Worm (Caenorhabditis elegans) whole organism, dauer: ENCODE measurements around the gene fnta-1.

Experiments
- unc-62 ChIP-seq: sonication (generic microtip); optimal IDR thresholded peaks from 2 replicates; lab custom pipeline; 2017; ENCODE audit warnings: missing biosample characterization, missing genetic modification reagents, missing genetic modification characterization

Gene fnta-1

ce11 chrIV:255379-255857 lies 15.3 kb upstream of the fnta-1 start, which contains the start of gene rcat-1:
rcat-1 (minus strand) TSS chrIV:255429.
- no peak for TF ChIP-seq unc-62 (GFP tag; lab: Kevin White, UChicago)

- no peak for TF ChIP-seq unc-62 (GFP tag; lab: Kevin White, UChicago)
Measured at ce11 chrIV:252454-252853, 12.3 kb upstream of the fnta-1 start, which contains the start of gene grl-19. grl-19 (minus strand) TSS chrIV:252554.

- no peak for TF ChIP-seq unc-62 (GFP tag; lab: Kevin White, UChicago)
Measured at ce11 chrIV:247494-247893, 7.4 kb upstream of the fnta-1 start.

ce11 chrIV:244843-245242 lies 4.7 kb upstream of the fnta-1 start, which contains the start of gene aass-1:
aass-1 (plus strand) TSS chrIV:245143.
- TF ChIP-seq unc-62 (GFP tag; lab: Kevin White, UChicago), result no peak

ce11 chrIV:244278-244677 lies 4.2 kb upstream of the fnta-1 start:
- no peak for TF ChIP-seq unc-62 (GFP tag; lab: Kevin White, UChicago)

- no peak for TF ChIP-seq unc-62 (GFP tag; lab: Kevin White, UChicago)
Measured at ce11 chrIV:237350-237749, 2.8 kb downstream of the fnta-1 start, which contains the start of gene ints-13. ints-13 (minus strand) TSS chrIV:237450.

ce11 chrIV:236138-236537 lies 4.0 kb downstream of the fnta-1 start:
- TF ChIP-seq unc-62 (GFP tag; lab: Kevin White, UChicago), result no peak

- no peak for TF ChIP-seq unc-62 (GFP tag; lab: Kevin White, UChicago)
Measured at ce11 chrIV:231673-232072, 8.4 kb downstream of the fnta-1 start, which contains the start of gene gtf-2H1. gtf-2H1 (minus strand) TSS chrIV:231773.

- no peak for TF ChIP-seq unc-62 (GFP tag; lab: Kevin White, UChicago)
Measured at ce11 chrIV:218252-218651, 21.9 kb downstream of the fnta-1 start, which contains the start of gene prdx-6. prdx-6 (plus strand) TSS chrIV:218552.

ce11 chrIV:210591-210990 lies 29.5 kb downstream of the fnta-1 start:
- TF ChIP-seq unc-62 (GFP tag; lab: Kevin White, UChicago), result no peak

- TF ChIP-seq unc-62 (GFP tag; lab: Kevin White, UChicago), result no peak
Measured at ce11 chrIV:207885-208284, 32.2 kb downstream of the fnta-1 start, which contains the start of gene Y38C1AA.1. Y38C1AA.1 (plus strand) TSS chrIV:208185.

- TF ChIP-seq unc-62 (GFP tag; lab: Kevin White, UChicago), result no peak
Measured at ce11 chrIV:204998-205397, 35.1 kb downstream of the fnta-1 start, which contains the start of gene coa-1. coa-1 (plus strand) TSS chrIV:205298.

- no peak for TF ChIP-seq unc-62 (GFP tag; lab: Kevin White, UChicago)
Measured at ce11 chrIV:202921-203652, 37.0 kb downstream of the fnta-1 start, which contains the start of gene gfrp-1. gfrp-1 (plus strand) TSS chrIV:203602.

- TF ChIP-seq unc-62 (GFP tag; lab: Kevin White, UChicago), result no peak
Measured at ce11 chrIV:194442-194841, 45.7 kb downstream of the fnta-1 start, which contains the start of gene csn-3. csn-3 (plus strand) TSS chrIV:194742.

ce11 chrIV:192046-192445 lies 48.1 kb downstream of the fnta-1 start, which contains the start of gene Y38C1AA.12:
Y38C1AA.12 (plus strand) TSS chrIV:192256.
- no peak for TF ChIP-seq unc-62 (GFP tag; lab: Kevin White, UChicago)

ce11 chrIV:189087-189486 lies 51.0 kb downstream of the fnta-1 start:
- no peak for TF ChIP-seq unc-62 (GFP tag; lab: Kevin White, UChicago)
